Fruit fly (Drosophila melanogaster): ENCODE data around the gene Ccp84Ab.

DNA sequence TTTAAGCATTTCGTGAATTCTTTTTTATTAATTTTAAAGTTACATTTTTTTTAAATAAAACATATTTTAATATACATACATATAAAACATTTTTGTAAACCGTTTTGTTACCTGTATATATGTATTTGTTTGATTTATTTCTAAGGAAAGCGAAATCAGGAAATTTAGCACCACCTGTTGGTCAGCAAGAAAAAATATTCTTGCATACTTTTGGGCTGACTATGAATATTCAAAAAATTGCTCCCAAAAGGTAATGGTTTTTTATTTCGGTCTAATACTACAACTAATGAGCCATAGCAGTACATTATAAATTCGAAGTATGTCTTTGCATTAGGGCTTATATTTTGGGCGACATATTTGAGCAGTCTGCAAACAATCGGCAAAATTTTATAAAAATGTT lies 19.0 kb downstream of the Ccp84Ab start:
- TF ChIP-seq CG14711 (tag; optimal IDR thresholded peaks at IDR 0.05): no peak
- no peak for TF ChIP-seq CG33017 (tag; optimal IDR thresholded peaks at IDR 0.05)
- no peak for TF ChIP-seq toe (GFP tag; optimal IDR thresholded peaks at IDR 0.05)
